Worm (Caenorhabditis elegans): ENCODE measurements around the gene gei-13.

DNA sequence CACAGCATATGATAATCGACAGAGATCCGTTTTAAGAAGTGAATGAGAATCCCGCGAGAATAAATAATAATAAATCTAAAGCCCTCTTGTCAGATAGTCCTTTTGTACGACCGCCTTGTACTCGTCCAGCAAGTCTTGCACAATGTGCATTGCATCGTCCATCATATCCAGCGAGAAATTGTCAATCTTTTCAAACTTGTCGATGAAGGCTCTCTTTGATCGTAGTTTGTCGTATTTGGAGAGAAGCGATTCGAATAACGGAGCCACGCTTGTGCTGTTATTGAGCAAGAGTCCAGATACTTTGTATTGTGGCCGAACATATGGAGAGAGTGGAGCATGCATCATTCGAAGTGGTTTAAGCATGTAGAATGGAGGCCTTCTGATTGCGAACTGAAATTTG, 10.3 kb downstream of the gei-13 start:
- TF ChIP-seq ztf-11 (tag; optimal IDR thresholded peaks at IDR 0.05) = no peak
- TF ChIP-seq ceh-82 (tag; optimal IDR thresholded peaks at IDR 0.05) = no peak
- TF ChIP-seq snpc-4 (tag; optimal IDR thresholded peaks at IDR 0.05) = no peak
- TF ChIP-seq ceh-28 (tag; optimal IDR thresholded peaks at IDR 0.05) = no peak
- no peak for TF ChIP-seq nhr-77 (tag; optimal IDR thresholded peaks at IDR 0.05)
- no peak for TF ChIP-seq R02D3.7 (tag; optimal IDR thresholded peaks at IDR 0.05)
